Fruit fly (Drosophila melanogaster) ovary, adult (tissue): ENCODE data around the gene AP-2mu.

ENCODE experiments used
- CG17801 ChIP-seq: fragments of 200-800 bp; optimal IDR thresholded peaks from 2 replicates; lab custom pipeline; 2019; ENCODE audit warnings: missing biosample characterization, mild to moderate bottlenecking, missing genetic modification characterization, moderate library complexity; ENCODE audit not compliant: partially characterized antibody

AP-2mu gene

dm6 chr3R:22461673-22462585 lies at the start of gene AP-2mu, which contains the start of gene Rpn7:
Gene AP-2mu (plus strand): TSS chr3R:22462455.
Gene Rpn7 (minus strand): TSS chr3R:22462054.
- no peak for TF ChIP-seq CG17801 (GFP tag; lab: Kevin White, UChicago)

dm6 chr3R:22420911-22421310 lies 41.3 kb upstream of the AP-2mu start, which contains the start of the genes Nop56 and mats:
Gene Nop56 (minus strand): TSS chr3R:22421068.
Gene mats (plus strand): TSS chr3R:22421161.
- TF ChIP-seq CG17801 (GFP tag; lab: Kevin White, UChicago), result peak; percentile 59

dm6 chr3R:22421618-22422017 lies 40.6 kb upstream of the AP-2mu start:
- peak; percentile 67 for TF ChIP-seq CG17801 (GFP tag; lab: Kevin White, UChicago)

- no peak for TF ChIP-seq CG17801 (GFP tag; lab: Kevin White, UChicago)
Measured at dm6 chr3R:22423996-22424395, 38.3 kb upstream of the AP-2mu start.

dm6 chr3R:22424602-22425190 lies 37.6 kb upstream of the AP-2mu start, which contains the start of gene pinta:
Gene pinta (minus strand): TSS chr3R:22424929.
- peak; percentile 57 for TF ChIP-seq CG17801 (GFP tag; lab: Kevin White, UChicago)

dm6 chr3R:22432200-22432804 lies 30.0 kb upstream of the AP-2mu start:
- TF ChIP-seq CG17801 (GFP tag; lab: Kevin White, UChicago), result no peak

- no peak for TF ChIP-seq CG17801 (GFP tag; lab: Kevin White, UChicago)
Measured at dm6 chr3R:22436050-22436449, 26.2 kb upstream of the AP-2mu start, which contains the start of gene CG13847. Gene CG13847 (minus strand): TSS chr3R:22436150.

- TF ChIP-seq CG17801 (GFP tag; lab: Kevin White, UChicago), result no peak
Measured at dm6 chr3R:22438301-22438700, 24.0 kb upstream of the AP-2mu start.

dm6 chr3R:22446493-22446892 lies 15.8 kb upstream of the AP-2mu start, which contains the start of gene CG12499:
Gene CG12499 (minus strand): TSS chr3R:22446587.
- TF ChIP-seq CG17801 (GFP tag; lab: Kevin White, UChicago), result no peak

dm6 chr3R:22447195-22447873 lies 14.9 kb upstream of the AP-2mu start, which contains the start of gene CG34288:
Gene CG34288 (minus strand): TSS chr3R:22447263.
- no peak for TF ChIP-seq CG17801 (GFP tag; lab: Kevin White, UChicago)

- TF ChIP-seq CG17801 (GFP tag; lab: Kevin White, UChicago), result peak; percentile 22
Measured at dm6 chr3R:22447874-22448254, 14.4 kb upstream of the AP-2mu start, which contains the start of gene CG34376. Gene CG34376 (plus strand): TSS chr3R:22448099.

dm6 chr3R:22449871-22450424 lies 12.3 kb upstream of the AP-2mu start:
- TF ChIP-seq CG17801 (GFP tag; lab: Kevin White, UChicago), result no peak

- no peak for TF ChIP-seq CG17801 (GFP tag; lab: Kevin White, UChicago)
Measured at dm6 chr3R:22454397-22455334, 7.6 kb upstream of the AP-2mu start.
